In the genomic region with DNA sequence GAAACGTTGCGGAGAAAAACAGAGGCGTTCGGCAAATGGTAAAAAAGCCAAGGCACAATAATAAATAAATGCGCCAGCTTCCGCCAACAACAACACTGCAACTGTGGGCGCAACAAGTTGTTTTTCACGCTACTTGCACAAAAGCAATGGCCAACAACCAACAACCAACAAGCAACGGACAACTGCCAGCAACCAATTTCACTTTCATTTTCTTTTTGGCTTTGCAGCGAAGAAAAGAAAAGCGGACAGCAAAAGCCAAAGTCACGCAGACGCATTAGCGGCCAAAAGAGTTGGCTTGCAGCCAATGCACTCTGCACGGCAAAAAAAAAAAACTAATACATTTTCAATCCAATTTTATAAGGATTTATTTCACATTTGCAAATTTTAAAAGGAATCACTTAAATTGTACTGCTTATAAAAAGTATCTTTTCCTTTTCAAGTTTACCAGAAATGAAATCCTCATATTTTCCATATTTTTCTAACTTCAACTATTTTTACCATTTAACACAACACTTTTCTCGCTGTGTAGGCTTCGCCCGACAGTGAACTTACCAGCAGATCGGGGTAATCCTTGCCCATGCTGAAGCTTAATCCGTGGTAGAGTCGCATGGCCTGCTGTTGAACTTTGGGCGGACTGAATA, we compare ENCODE assay signal across 3 fruit fly cellular contexts.
TF ChIP-seq lines count a peak whose summit lies in the region.

No protein-coding gene starts in this region.

- no peak for TF ChIP-seq CTCF in whole organism, embryonic (GFP tag; optimal IDR thresholded peaks at IDR 0.05; lab: Kevin White, UChicago)

TF ChIP-seq in whole organism, embryonic, 481 proteins besides CTCF, POLR2A, EP300 and RAD21 (continues in another document):
- TF ChIP-seq YL-1 (GFP tag; optimal IDR thresholded peaks at IDR 0.05; lab: Kevin White, UChicago) = no peak
- TF ChIP-seq crol (GFP tag; IDR thresholded peaks at IDR 0.05; lab: Robert Waterston, UW) = no peak
- peak; percentile 31 for TF ChIP-seq dmrt99B (tag; optimal IDR thresholded peaks at IDR 0.05; lab: Kevin White, UChicago)
- TF ChIP-seq prd (optimal IDR thresholded peaks at IDR 0.05; lab: Kevin White, UChicago) = no peak
- peak; percentile 17; the same call in 1 of the 3 replicates for TF ChIP-seq prd (GFP tag; IDR thresholded peaks at IDR 0.05; lab: Robert Waterston, UW)
- TF ChIP-seq lmd (GFP tag; IDR thresholded peaks at IDR 0.05; lab: Robert Waterston, UW) = no peak
- TF ChIP-seq gem (tag; optimal IDR thresholded peaks at IDR 0.05; lab: Kevin White, UChicago) = peak; percentile 31
- no peak for TF ChIP-seq tin (GFP tag; optimal IDR thresholded peaks at IDR 0.05; lab: Kevin White, UChicago)
- no peak for TF ChIP-seq CG3726 (GFP tag; IDR thresholded peaks at IDR 0.05; lab: Robert Waterston, UW)
- peak; percentile 20 for TF ChIP-seq az2 (GFP tag; optimal IDR thresholded peaks at IDR 0.05; lab: Kevin White, UChicago)
- peak; percentile 69 for TF ChIP-seq sens (GFP tag; lab: Kevin White, UChicago)
- peak; percentile 41 for TF ChIP-seq CG10979 (tag; optimal IDR thresholded peaks at IDR 0.05; lab: Kevin White, UChicago)
- TF ChIP-seq gsb (GFP tag; IDR thresholded peaks at IDR 0.05; lab: Robert Waterston, UW) = no peak
- no peak for TF ChIP-seq sens-2 (GFP tag; IDR thresholded peaks at IDR 0.05; lab: Robert Waterston, UW)
- peak; percentile 33 for TF ChIP-seq CG2678 (tag; optimal IDR thresholded peaks at IDR 0.05; lab: Kevin White, UChicago)
- TF ChIP-seq CG13424 (tag; optimal IDR thresholded peaks at IDR 0.05; lab: Kevin White, UChicago) = peak; percentile 10
- TF ChIP-seq vvl (GFP tag; IDR thresholded peaks at IDR 0.05; lab: Robert Waterston, UW) = peak; percentile 20; the same call in 1 of the 2 replicates
- TF ChIP-seq Optix (GFP tag; IDR thresholded peaks at IDR 0.05; lab: Robert Waterston, UW) = no peak
- 0 out of 2 replicates have a peak, but pooled peaks have one; percentile 20 for TF ChIP-seq Ptx1 (GFP tag; IDR thresholded peaks at IDR 0.05; lab: Robert Waterston, UW)
- peak; percentile 55 for TF ChIP-seq Drgx (GFP tag; IDR thresholded peaks at IDR 0.05; lab: Robert Waterston, UW)
- peak; percentile 17; the same call in 1 of the 3 replicates for TF ChIP-seq row (GFP tag; IDR thresholded peaks at IDR 0.05; lab: Robert Waterston, UW)
- peak; percentile 11; the same call in 1 of the 2 replicates for TF ChIP-seq CG6689 (GFP tag; IDR thresholded peaks at IDR 0.05; lab: Robert Waterston, UW)
- peak; percentile 0 for TF ChIP-seq Ssrp (tag; optimal IDR thresholded peaks at IDR 0.05; lab: Kevin White, UChicago)
- no peak for TF ChIP-seq CG34422 (GFP tag; IDR thresholded peaks at IDR 0.05; lab: Robert Waterston, UW)
- TF ChIP-seq CG8388 (GFP tag; optimal IDR thresholded peaks at IDR 0.05; lab: Kevin White, UChicago) = peak; percentile 4
- TF ChIP-seq Sox102F (GFP tag; optimal IDR thresholded peaks at IDR 0.05; lab: Kevin White, UChicago) = peak; percentile 49
- TF ChIP-seq ind (GFP tag; optimal IDR thresholded peaks at IDR 0.05; lab: Kevin White, UChicago) = no peak
- peak; percentile 8 for TF ChIP-seq Camta (GFP tag; optimal IDR thresholded peaks at IDR 0.05; lab: Kevin White, UChicago)

TF ChIP-seq in whole organism, prepupa, 60 proteins besides CTCF, POLR2A, EP300 and RAD21 (continues in another document):
- TF ChIP-seq eg (GFP tag; IDR thresholded peaks at IDR 0.05; lab: Robert Waterston, UW) (peak; percentile 80), acj6 (GFP tag; optimal IDR thresholded peaks at IDR 0.05; lab: Kevin White, UChicago) (peak; percentile 32), CG11294 (GFP tag; IDR thresholded peaks at IDR 0.05; lab: Robert Waterston, UW) (0 out of 2 replicates have a peak, but pooled peaks have one; percentile 50), CG6163 (GFP tag; IDR thresholded peaks at IDR 0.05; lab: Robert Waterston, UW) (peak; percentile 57), CG6792 (GFP tag; optimal IDR thresholded peaks at IDR 0.05; lab: Kevin White, UChicago) (no peak), topi (GFP tag; optimal IDR thresholded peaks at IDR 0.05; lab: Kevin White, UChicago) (peak; percentile 1), CG8119 (GFP tag; IDR thresholded peaks at IDR 0.05; lab: Robert Waterston, UW) (peak; percentile 87), CG8319 (GFP tag; optimal IDR thresholded peaks at IDR 0.05; lab: Kevin White, UChicago) (no peak), salr (GFP tag; optimal IDR thresholded peaks at IDR 0.05; lab: Kevin White, UChicago) (peak in 1 of 2 experiments; percentile 47), CG6276 (GFP tag; optimal IDR thresholded peaks at IDR 0.05; lab: Kevin White, UChicago) (peak; percentile 84), Eip78C (GFP tag; lab: Kevin White, UChicago) (peak; percentile 85), Eip93F (GFP tag; optimal IDR thresholded peaks at IDR 0.05; lab: Kevin White, UChicago) (no peak), esn (GFP tag; optimal IDR thresholded peaks at IDR 0.05; lab: Kevin White, UChicago) (peak; percentile 5), Gug (GFP tag; IDR thresholded peaks at IDR 0.05; lab: Robert Waterston, UW) (peak; percentile 69), dac (GFP tag; optimal IDR thresholded peaks at IDR 0.05; lab: Kevin White, UChicago) (peak; percentile 16), OdsH (GFP tag; optimal IDR thresholded peaks at IDR 0.05; lab: Kevin White, UChicago) (peak; percentile 44), CG4318 (GFP tag; optimal IDR thresholded peaks at IDR 0.05; lab: Kevin White, UChicago) (peak; percentile 65), pdm3 (GFP tag; optimal IDR thresholded peaks at IDR 0.05; lab: Kevin White, UChicago) (peak; percentile 52), fkh (GFP tag; optimal IDR thresholded peaks at IDR 0.05; lab: Kevin White, UChicago) (no peak), CG3032 (tag; optimal IDR thresholded peaks at IDR 0.05; lab: Kevin White, UChicago) (no peak), CG11762 (GFP tag; optimal IDR thresholded peaks at IDR 0.05; lab: Kevin White, UChicago; ENCODE audit: insufficient read depth) (no peak), Blimp-1 (GFP tag; optimal IDR thresholded peaks at IDR 0.05; lab: Kevin White, UChicago) (peak; percentile 1), vri (GFP tag; optimal IDR thresholded peaks at IDR 0.05; lab: Kevin White, UChicago) (no peak), CG31627 (GFP tag; optimal IDR thresholded peaks at IDR 0.05; lab: Kevin White, UChicago) (no peak), CG32006 (GFP tag; optimal IDR thresholded peaks at IDR 0.05; lab: Kevin White, UChicago) (peak; percentile 88), CG34406 (GFP tag; optimal IDR thresholded peaks at IDR 0.05; lab: Kevin White, UChicago) (peak; percentile 31), CG11902 (GFP tag; optimal IDR thresholded peaks at IDR 0.05; lab: Kevin White, UChicago) (no peak), CG15336 (GFP tag; IDR thresholded peaks at IDR 0.05; lab: Robert Waterston, UW) (peak; percentile 92), Sox14 (GFP tag; optimal IDR thresholded peaks at IDR 0.05; lab: Kevin White, UChicago) (peak; percentile 13)

TF ChIP-seq in whole organism, pupa, 21 proteins besides CTCF, POLR2A, EP300 and RAD21:
- TF ChIP-seq gl (tag; optimal IDR thresholded peaks at IDR 0.05; lab: Kevin White, UChicago) (no peak), CG17806 (tag; optimal IDR thresholded peaks at IDR 0.05; lab: Kevin White, UChicago) (no peak), Pif1B (GFP tag; optimal IDR thresholded peaks at IDR 0.05; lab: Kevin White, UChicago) (peak; percentile 23), CG10348 (GFP tag; IDR thresholded peaks at IDR 0.05; lab: Robert Waterston, UW) (no peak), D1 (tag; optimal IDR thresholded peaks at IDR 0.05; lab: Kevin White, UChicago) (no peak), Pif1A (GFP tag; optimal IDR thresholded peaks at IDR 0.05; lab: Kevin White, UChicago) (peak; percentile 55), CG8159 (tag; optimal IDR thresholded peaks at IDR 0.05; lab: Kevin White, UChicago) (no peak), CG15710 (tag; optimal IDR thresholded peaks at IDR 0.05; lab: Kevin White, UChicago) (no peak), CG14655 (GFP tag; optimal IDR thresholded peaks at IDR 0.05; lab: Kevin White, UChicago) (no peak), CG8301 (tag; optimal IDR thresholded peaks at IDR 0.05; lab: Kevin White, UChicago) (peak; percentile 58), CG9948 (tag; optimal IDR thresholded peaks at IDR 0.05; lab: Kevin White, UChicago) (no peak), CG12605 (GFP tag; IDR thresholded peaks at IDR 0.05; lab: Robert Waterston, UW) (peak; percentile 60), fd96Ca (GFP tag; IDR thresholded peaks at IDR 0.05; lab: Robert Waterston, UW) (0 out of 3 replicates have a peak, but pooled peaks have one; percentile 52), CG32121 (GFP tag; IDR thresholded peaks at IDR 0.05; lab: Robert Waterston, UW) (peak; percentile 82), Ets98B (GFP tag; IDR thresholded peaks at IDR 0.05; lab: Robert Waterston, UW) (peak; percentile 81), EcR (GFP tag; optimal IDR thresholded peaks at IDR 0.05; lab: Kevin White, UChicago) (no peak), CG4496 (GFP tag; IDR thresholded peaks at IDR 0.05; lab: Robert Waterston, UW) (peak; percentile 74; the same call in 2 of the 3 replicates), Snoo (tag; optimal IDR thresholded peaks at IDR 0.05; lab: Kevin White, UChicago) (no peak), rn (GFP tag; IDR thresholded peaks at IDR 0.05; lab: Robert Waterston, UW) (no peak), CG13204 (GFP tag; optimal IDR thresholded peaks at IDR 0.05; lab: Kevin White, UChicago) (no peak), CG34367 (tag; optimal IDR thresholded peaks at IDR 0.05; lab: Kevin White, UChicago) (peak; percentile 4)

Comparison
In these comparisons a context has a peak if more than half of its experiments do, and no peak if none do; other contexts are left out.
1. Of the 7 proteins assayed by ChIP-seq in both whole organism, embryonic and whole organism, prepupa: peak only in whole organism, embryonic: Sox102F; only in whole organism, prepupa: Gug; in both: Blimp-1; in neither: 4.